Worm (Caenorhabditis elegans): ENCODE results near the gene ZK180.6.

The ZK180.6 gene

DNA sequence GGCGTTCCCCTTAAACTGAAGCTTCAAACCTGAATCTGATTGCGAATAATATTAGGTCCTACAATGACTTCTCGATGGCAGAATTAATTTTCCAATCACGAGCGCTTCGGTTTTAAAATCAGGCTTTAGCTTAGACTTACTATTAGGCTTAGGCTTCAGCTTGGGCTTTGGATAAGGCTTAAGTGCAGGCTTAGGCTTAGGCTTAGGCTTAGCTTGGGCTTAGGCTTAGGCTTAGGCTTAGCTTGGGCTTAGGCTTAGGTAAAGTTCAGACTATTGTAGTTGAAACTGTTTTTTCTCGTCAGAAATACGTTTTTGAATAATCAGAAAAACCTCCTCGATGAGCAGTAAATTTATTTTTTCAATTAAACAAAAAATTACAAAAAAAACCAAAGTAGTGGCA is 1.9 kb upstream of the ZK180.6 start:
- TF ChIP-seq fos-1 (tag; optimal IDR thresholded peaks at IDR 0.05) (no peak), eor-1 (tag; optimal IDR thresholded peaks at IDR 0.05) (no peak), nhr-77 (tag; optimal IDR thresholded peaks at IDR 0.05) (no peak), ZK546.5 (tag; optimal IDR thresholded peaks at IDR 0.05) (no peak), mdl-1 (tag; optimal IDR thresholded peaks at IDR 0.05) (no peak), nhr-23 (tag; optimal IDR thresholded peaks at IDR 0.05) (no peak), nhr-25 (tag; optimal IDR thresholded peaks at IDR 0.05) (no peak), nhr-43 (tag; optimal IDR thresholded peaks at IDR 0.05; ENCODE audit: poor library complexity, severe bottlenecking) (no peak), nfya-1 (tag; optimal IDR thresholded peaks at IDR 0.05; ENCODE audit: insufficient read depth) (no peak), elt-2 (tag; optimal IDR thresholded peaks at IDR 0.05) (no peak), ceh-16 (tag; optimal IDR thresholded peaks at IDR 0.05) (no peak), elt-1 (tag; optimal IDR thresholded peaks at IDR 0.05) (no peak), daf-12 (tag; optimal IDR thresholded peaks at IDR 0.05) (no peak), pqm-1 (tag; optimal IDR thresholded peaks at IDR 0.05) (no peak), elt-3 (tag; optimal IDR thresholded peaks at IDR 0.05) (no peak), mml-1 (tag; optimal IDR thresholded peaks at IDR 0.05) (no peak)

- TF ChIP-seq mdl-1 (tag; optimal IDR thresholded peaks at IDR 0.05) (no peak), sea-2 (GFP tag; optimal IDR thresholded peaks at IDR 0.05) (no peak), fos-1 (tag; optimal IDR thresholded peaks at IDR 0.05) (no peak), elt-3 (tag; optimal IDR thresholded peaks at IDR 0.05) (peak in 1 of 3 experiments; percentile 20), ceh-9 (tag; optimal IDR thresholded peaks at IDR 0.05) (no peak), nhr-43 (tag; optimal IDR thresholded peaks at IDR 0.05; ENCODE audit: poor library complexity, severe bottlenecking) (peak; percentile 79), aly-2 (tag; optimal IDR thresholded peaks at IDR 0.05) (no peak), skn-1 (tag; optimal IDR thresholded peaks at IDR 0.05) (no peak)
Observed at ce11 chrIV:4526028-4526427, 1.2 kb upstream of the ZK180.6 start.

ce11 chrIV:4523461-4523860 is 1.4 kb downstream of the ZK180.6 start:
- no peak for TF ChIP-seq ceh-28 (tag; optimal IDR thresholded peaks at IDR 0.05)
- TF ChIP-seq snpc-4 (tag; optimal IDR thresholded peaks at IDR 0.05), result no peak
- no peak for TF ChIP-seq nhr-25 (tag; optimal IDR thresholded peaks at IDR 0.05)
- no peak for TF ChIP-seq elt-1 (tag; optimal IDR thresholded peaks at IDR 0.05)
- no peak for TF ChIP-seq ceh-16 (tag; optimal IDR thresholded peaks at IDR 0.05)
- TF ChIP-seq ceh-9 (tag; optimal IDR thresholded peaks at IDR 0.05), result no peak

DNA sequence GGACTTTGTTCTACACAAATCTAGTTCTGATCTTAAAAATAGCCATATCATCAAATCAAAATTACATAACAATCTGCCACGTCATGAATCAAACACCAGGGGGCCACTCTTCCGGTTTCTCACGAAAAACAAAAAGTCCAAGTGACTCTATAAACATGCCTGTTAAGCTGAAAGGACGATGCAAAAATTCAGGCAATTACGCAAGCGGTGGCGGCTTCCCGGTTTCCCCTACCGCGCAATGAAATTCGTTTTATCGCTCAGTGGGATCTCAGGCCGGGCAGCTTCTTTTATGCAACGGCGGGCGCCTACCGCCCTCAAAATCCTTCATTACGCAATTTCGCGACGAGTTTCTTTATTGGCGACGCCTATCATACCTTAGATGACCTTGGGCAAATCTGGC is 5.1 kb downstream of the ZK180.6 start:
- TF ChIP-seq nhr-25 (tag; optimal IDR thresholded peaks at IDR 0.05) (peak; percentile 68), nhr-76 (tag; optimal IDR thresholded peaks at IDR 0.05) (no peak), ama-1 (optimal IDR thresholded peaks at IDR 0.05) (peak; percentile 32)

DNA sequence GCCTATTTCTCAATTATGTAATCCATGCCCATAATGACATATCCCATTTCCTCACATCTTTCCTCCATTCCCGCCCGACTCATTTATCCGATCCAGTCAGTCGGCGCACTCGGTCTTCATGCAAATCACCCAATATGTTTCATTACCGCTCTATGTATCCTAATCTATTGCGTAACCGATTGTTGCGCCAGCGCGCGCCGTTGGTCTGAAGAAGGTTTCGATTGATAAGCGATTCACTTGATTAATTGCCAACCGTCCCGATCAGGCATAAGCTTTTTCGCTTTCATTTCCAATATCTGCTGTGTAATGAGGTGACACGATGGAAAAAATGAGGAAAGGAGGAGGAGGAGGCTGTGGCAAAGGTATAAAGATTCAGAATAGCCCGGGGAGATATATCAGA is 6.7 kb downstream of the ZK180.6 start:
- TF ChIP-seq nhr-12 (tag; optimal IDR thresholded peaks at IDR 0.05) (no peak), nhr-25 (tag; optimal IDR thresholded peaks at IDR 0.05) (peak; percentile 39), nhr-43 (tag; optimal IDR thresholded peaks at IDR 0.05; ENCODE audit: poor library complexity, severe bottlenecking) (peak; percentile 37), elt-3 (tag; optimal IDR thresholded peaks at IDR 0.05) (peak in 1 of 3 experiments; percentile 72)

DNA sequence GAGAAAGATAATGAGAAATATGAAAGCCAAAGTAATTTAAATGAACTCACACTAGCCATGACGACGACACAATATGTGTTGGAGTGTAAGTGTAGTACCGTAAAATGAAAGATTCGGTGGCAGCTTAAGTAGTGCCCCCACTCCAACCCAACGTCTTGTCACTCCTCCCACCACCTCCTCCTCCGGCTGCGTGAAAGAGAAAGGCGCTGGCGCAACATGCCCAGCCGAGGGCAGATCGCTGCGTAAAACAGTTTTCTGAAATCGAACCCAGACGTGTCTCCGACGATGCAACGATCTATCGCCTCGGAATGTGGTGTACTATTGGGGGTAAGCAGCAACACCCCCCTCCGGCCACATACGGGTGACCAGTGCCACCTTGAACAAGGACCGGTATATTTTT is 7.8 kb downstream of the ZK180.6 start, which contains the start of gene ZK180.5:
Gene ZK180.5 (minus strand): TSS at position 101 of the 400 bp plus-strand sequence.
- TF ChIP-seq skn-1 (tag; optimal IDR thresholded peaks at IDR 0.05) (no peak), nhr-25 (tag; optimal IDR thresholded peaks at IDR 0.05) (peak; percentile 28), nhr-11 (tag; optimal IDR thresholded peaks at IDR 0.05) (no peak), nhr-43 (tag; optimal IDR thresholded peaks at IDR 0.05; ENCODE audit: poor library complexity, severe bottlenecking) (peak; percentile 42), pqm-1 (tag; optimal IDR thresholded peaks at IDR 0.05) (no peak), fos-1 (tag; optimal IDR thresholded peaks at IDR 0.05) (no peak), lsy-12 (tag; optimal IDR thresholded peaks at IDR 0.05) (no peak), egl-5 (tag; optimal IDR thresholded peaks at IDR 0.05) (no peak), unc-39 (tag; optimal IDR thresholded peaks at IDR 0.05) (no peak), eor-1 (tag; optimal IDR thresholded peaks at IDR 0.05) (no peak), ceh-28 (tag; optimal IDR thresholded peaks at IDR 0.05) (no peak), elt-1 (tag; optimal IDR thresholded peaks at IDR 0.05) (no peak), nhr-237 (tag; optimal IDR thresholded peaks at IDR 0.05) (no peak), ztf-4 (tag; optimal IDR thresholded peaks at IDR 0.05) (no peak), nhr-67 (tag; optimal IDR thresholded peaks at IDR 0.05) (no peak), ceh-82 (tag; optimal IDR thresholded peaks at IDR 0.05) (no peak)
